Fruit fly (Drosophila melanogaster) whole organism, embryonic: ENCODE results near the gene Mrm2.

Source experiments
- B-H1 ChIP-seq: fragments of 200-800 bp; sonication (Bioruptor generic); IDR thresholded peaks from 3 replicates; pipeline ENCODE4 v1.3.6; 2022; ENCODE audit warnings: missing biosample characterization, missing genetic modification characterization
- BEAF-32 ChIP-seq: fragments of 200-800 bp; sonication (Bioruptor generic); optimal IDR thresholded peaks from 3 replicates; lab custom pipeline; 2017; ENCODE audit warnings: missing biosample characterization, missing genetic modification characterization, mild to moderate bottlenecking, moderate library complexity, missing genetic modification reagents
- CG11456 ChIP-seq: fragments of 200-800 bp; sonication (Bioruptor generic); IDR thresholded peaks from 3 replicates; pipeline ENCODE4 v1.3.6; 2022; ENCODE audit warnings: missing biosample characterization, missing genetic modification characterization
- CG11695 ChIP-seq: fragments of 200-800 bp; sonication (Bioruptor generic); IDR thresholded peaks from 3 replicates; pipeline ENCODE4 v1.3.6; 2022; ENCODE audit warnings: missing biosample characterization, missing genetic modification characterization
- CG1233 ChIP-seq: fragments of 200-800 bp; sonication (Bioruptor generic); optimal IDR thresholded peaks from 4 replicates; lab custom pipeline; 2018; ENCODE audit warnings: missing biosample characterization, mild to moderate bottlenecking, missing genetic modification characterization
- CG12659 ChIP-seq: fragments of 200-800 bp; sonication (Bioruptor generic); optimal IDR thresholded peaks from 3 replicates; lab custom pipeline; 2017; ENCODE audit warnings: mild to moderate bottlenecking, missing biosample characterization, missing genetic modification reagents, missing genetic modification characterization
- CG15601 ChIP-seq: fragments of 200-800 bp; sonication (Bioruptor generic); optimal IDR thresholded peaks from 3 replicates; lab custom pipeline; 2019; ENCODE audit warnings: missing biosample characterization, mild to moderate bottlenecking, missing genetic modification characterization, moderate library complexity
- CG17361 ChIP-seq: fragments of 200-800 bp; sonication (Bioruptor generic); IDR thresholded peaks from 3 replicates; pipeline ENCODE4 v1.3.6; 2022; ENCODE audit warnings: missing biosample characterization, missing genetic modification characterization
- CG2199 ChIP-seq: fragments of 200-800 bp; sonication (Bioruptor generic); IDR thresholded peaks from 3 replicates; pipeline ENCODE4 v1.3.6; 2022; ENCODE audit warnings: missing biosample characterization, missing genetic modification characterization
- CG31365 ChIP-seq: fragments of 200-800 bp; sonication (Bioruptor generic); optimal IDR thresholded peaks from 2 replicates; lab custom pipeline; 2018; ENCODE audit warnings: missing biosample characterization, mild to moderate bottlenecking, missing genetic modification characterization
- CG32772 ChIP-seq: fragments of 200-800 bp; sonication (Bioruptor generic); IDR thresholded peaks from 2 replicates; pipeline ENCODE4 v1.3.6; 2022; ENCODE audit warnings: missing biosample characterization, missing genetic modification characterization
- CG3847 ChIP-seq: fragments of 200-800 bp; sonication (Bioruptor generic); IDR thresholded peaks from 2 replicates; pipeline ENCODE4 v1.3.6; 2022; ENCODE audit warnings: missing biosample characterization, missing genetic modification characterization
- CG42726 ChIP-seq: fragments of 200-800 bp; sonication (Bioruptor generic); IDR thresholded peaks from 2 replicates; pipeline ENCODE4 v1.3.6; 2022; ENCODE audit warnings: missing biosample characterization, missing genetic modification characterization; ENCODE audit not compliant: partially characterized antibody
- CG4854 ChIP-seq: fragments of 200-800 bp; sonication (Bioruptor generic); optimal IDR thresholded peaks from 2 replicates; lab custom pipeline; 2016; ENCODE audit warnings: missing biosample characterization, missing genetic modification characterization, inconsistent platforms
- CG5180 ChIP-seq: fragments of 200-800 bp; sonication (Bioruptor generic); optimal IDR thresholded peaks from 3 replicates; lab custom pipeline; 2017; ENCODE audit warnings: missing biosample characterization, missing genetic modification characterization, mild to moderate bottlenecking, moderate library complexity, missing genetic modification reagents
- CG6813 ChIP-seq: fragments of 200-800 bp; sonication (Bioruptor generic); optimal IDR thresholded peaks from 2 replicates; lab custom pipeline; 2017; ENCODE audit warnings: missing biosample characterization, missing genetic modification characterization, mild to moderate bottlenecking, moderate library complexity, missing genetic modification reagents
- CG7786 ChIP-seq: fragments of 200-800 bp; sonication (Bioruptor generic); optimal IDR thresholded peaks from 2 replicates; lab custom pipeline; 2016; ENCODE audit warnings: missing biosample characterization, missing genetic modification characterization
- CG8290 ChIP-seq, 3 experiments: fragments of 200-800 bp; sonication (Bioruptor generic); optimal IDR thresholded peaks; 2 replicates each; lab custom pipeline; 2016 to 2019; ENCODE audit warnings: missing biosample characterization in 3 of 3, missing genetic modification characterization in 3 of 3, mild to moderate bottlenecking in 2 of 3, moderate library complexity in 1 of 3
- CG9797 ChIP-seq: fragments of 200-800 bp; sonication (Bioruptor generic); optimal IDR thresholded peaks from 3 replicates; lab custom pipeline; 2018; ENCODE audit warnings: missing biosample characterization, mild to moderate bottlenecking, missing genetic modification characterization
- Dek ChIP-seq: fragments of 200-800 bp; sonication (Bioruptor generic); optimal IDR thresholded peaks from 3 replicates; lab custom pipeline; 2019; ENCODE audit warnings: missing biosample characterization, mild to moderate bottlenecking, missing genetic modification characterization, moderate library complexity
- E2f1 ChIP-seq: fragments of 200-800 bp; sonication (Bioruptor generic); IDR thresholded peaks from 2 replicates; pipeline ENCODE4 v1.3.6; 2022; ENCODE audit warnings: missing biosample characterization, missing genetic modification characterization
- Fer3 ChIP-seq: fragments of 200-800 bp; sonication (Bioruptor generic); optimal IDR thresholded peaks from 2 replicates; lab custom pipeline; 2018; ENCODE audit warnings: missing biosample characterization, mild to moderate bottlenecking, missing genetic modification characterization, moderate library complexity
- HLHmδ ChIP-seq: fragments of 200-800 bp; sonication (Bioruptor generic); optimal IDR thresholded peaks from 2 replicates; lab custom pipeline; 2018; ENCODE audit warnings: missing biosample characterization, mild to moderate bottlenecking, missing genetic modification characterization, moderate library complexity
- Hand ChIP-seq: fragments of 200-800 bp; sonication (Bioruptor generic); optimal IDR thresholded peaks from 2 replicates; lab custom pipeline; 2017; ENCODE audit warnings: mild to moderate bottlenecking, missing biosample characterization, missing genetic modification reagents, missing genetic modification characterization
- Hey ChIP-seq: fragments of 200-800 bp; sonication (Bioruptor generic); optimal IDR thresholded peaks from 3 replicates; lab custom pipeline; 2018; ENCODE audit warnings: missing biosample characterization, mild to moderate bottlenecking, missing genetic modification characterization
- Max ChIP-seq: fragments of 200-800 bp; sonication (Bioruptor generic); optimal IDR thresholded peaks from 2 replicates; lab custom pipeline; 2016; ENCODE audit warnings: missing biosample characterization, mild to moderate bottlenecking, missing genetic modification characterization
- Xbp1 ChIP-seq: fragments of 200-800 bp; sonication (Bioruptor generic); optimal IDR thresholded peaks from 3 replicates; lab custom pipeline; 2016; ENCODE audit warnings: missing biosample characterization, mild to moderate bottlenecking, missing genetic modification characterization
- abd-A ChIP-seq: fragments of 200-800 bp; sonication (Bioruptor generic); optimal IDR thresholded peaks from 3 replicates; lab custom pipeline; 2019; ENCODE audit warnings: missing biosample characterization, mild to moderate bottlenecking, missing genetic modification characterization, moderate library complexity
- ara ChIP-seq: fragments of 200-800 bp; sonication (Bioruptor generic); IDR thresholded peaks from 2 replicates; pipeline ENCODE4 v1.3.6; 2022; ENCODE audit warnings: missing biosample characterization, missing genetic modification characterization
- bsh ChIP-seq, 2 experiments: fragments of 200-800 bp; sonication (Bioruptor generic); optimal IDR thresholded peaks; 2 replicates each; lab custom pipeline; 2017 to 2018; ENCODE audit warnings: mild to moderate bottlenecking in 2 of 2, missing biosample characterization in 2 of 2, missing genetic modification characterization in 2 of 2, moderate library complexity in 1 of 2
- cwo ChIP-seq: fragments of 200-800 bp; sonication (Bioruptor generic); optimal IDR thresholded peaks from 3 replicates; lab custom pipeline; 2017; ENCODE audit warnings: missing biosample characterization, missing genetic modification characterization, mild to moderate bottlenecking, moderate library complexity, missing genetic modification reagents
- fd96Cb ChIP-seq: fragments of 200-800 bp; sonication (Bioruptor generic); optimal IDR thresholded peaks from 2 replicates; lab custom pipeline; 2018; ENCODE audit warnings: missing biosample characterization, mild to moderate bottlenecking, missing genetic modification characterization, moderate library complexity
- hth ChIP-seq: fragments of >200 bp; optimal IDR thresholded peaks from 2 replicates; lab custom pipeline; 2017; ENCODE audit warnings: inconsistent platforms
- knrl ChIP-seq: fragments of 200-800 bp; sonication (Bioruptor generic); IDR thresholded peaks from 3 replicates; pipeline ENCODE4 v1.3.6; 2022; ENCODE audit warnings: missing biosample characterization, missing genetic modification characterization; ENCODE audit not compliant: partially characterized antibody
- pfk ChIP-seq: fragments of 200-800 bp; sonication (Bioruptor generic); optimal IDR thresholded peaks from 2 replicates; lab custom pipeline; 2018; ENCODE audit warnings: missing biosample characterization, mild to moderate bottlenecking, missing genetic modification characterization, moderate library complexity
- ranshi ChIP-seq: fragments of 200-800 bp; sonication (Bioruptor generic); IDR thresholded peaks from 2 replicates; pipeline ENCODE4 v1.3.6; 2022; ENCODE audit warnings: missing biosample characterization, missing genetic modification characterization
- row ChIP-seq: fragments of 200-800 bp; sonication (Bioruptor generic); IDR thresholded peaks from 3 replicates; pipeline ENCODE4 v1.3.6; 2022; ENCODE audit warnings: missing biosample characterization, missing genetic modification characterization
- sd ChIP-seq: fragments of 200-800 bp; sonication (Bioruptor generic); optimal IDR thresholded peaks from 3 replicates; lab custom pipeline; 2018; ENCODE audit warnings: missing biosample characterization, mild to moderate bottlenecking, missing genetic modification characterization, moderate library complexity
- zfh1 ChIP-seq: fragments of 200-800 bp; sonication (Bioruptor generic); IDR thresholded peaks from 3 replicates; pipeline ENCODE4 v1.3.6; 2022; ENCODE audit warnings: missing biosample characterization, missing genetic modification characterization

Mrm2 gene

DNA sequence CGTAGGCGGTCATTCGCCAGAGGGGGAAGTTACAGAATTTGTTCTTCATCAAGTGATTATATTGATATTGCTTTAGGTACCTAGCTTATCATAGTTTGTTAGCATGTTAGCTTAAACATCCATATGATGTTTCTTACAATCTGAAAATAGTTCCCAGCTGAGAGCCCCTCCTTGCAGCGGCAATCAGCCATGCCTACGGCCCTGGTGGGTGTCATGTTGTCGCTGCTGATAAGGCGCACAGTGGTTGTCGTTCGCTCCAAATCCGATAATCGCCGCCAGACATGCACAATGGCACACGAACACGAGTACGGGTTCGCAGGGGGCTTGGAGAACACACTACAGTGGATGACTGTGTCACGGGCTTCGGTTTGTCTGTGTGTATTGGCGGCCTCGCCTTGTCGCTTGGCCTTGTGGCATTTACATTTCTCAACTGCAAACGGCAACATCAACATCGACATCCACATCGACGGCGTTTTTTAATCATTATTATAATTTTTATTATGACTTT, 44.6 kb downstream of the Mrm2 start (continued):
- TF ChIP-seq B-H1 (GFP tag; lab: Robert Waterston, UW): peak; percentile 76; the same call in 2 of the 3 replicates
- peak; percentile 80 for TF ChIP-seq CG11456 (GFP tag; lab: Robert Waterston, UW)
- peak; percentile 63 for TF ChIP-seq Hand
- TF ChIP-seq abd-A (tag; lab: Kevin White, UChicago): peak; percentile 58
- peak; percentile 37 for TF ChIP-seq Hey (tag; lab: Kevin White, UChicago)
- peak; percentile 87; the same call in 2 of the 3 replicates for TF ChIP-seq CG11695 (GFP tag; lab: Robert Waterston, UW)
- peak; percentile 31 for TF ChIP-seq CG15601
- peak; percentile 20 for TF ChIP-seq BEAF-32 (GFP tag; lab: Kevin White, UChicago)
- peak; percentile 72 for TF ChIP-seq ara (GFP tag; lab: Robert Waterston, UW)
- no peak for TF ChIP-seq pfk (GFP tag; lab: Kevin White, UChicago)
- TF ChIP-seq CG4854 (GFP tag; lab: Kevin White, UChicago): peak; percentile 19
- peak; percentile 87 for TF ChIP-seq CG2199 (GFP tag; lab: Robert Waterston, UW)
- peak; percentile 78 for TF ChIP-seq E2f1 (GFP tag; lab: Robert Waterston, UW)
- TF ChIP-seq fd96Cb: peak; percentile 49
- TF ChIP-seq CG31365 (tag; lab: Kevin White, UChicago): peak; percentile 18
- TF ChIP-seq cwo: peak; percentile 85
- peak; percentile 84 for TF ChIP-seq Fer3
- TF ChIP-seq CG1233 (GFP tag; lab: Kevin White, UChicago): peak; percentile 59
- peak; percentile 64 for TF ChIP-seq ranshi (GFP tag; lab: Robert Waterston, UW)
- peak; percentile 85 for TF ChIP-seq CG7786 (GFP tag; lab: Kevin White, UChicago)
- TF ChIP-seq zfh1 (GFP tag; lab: Robert Waterston, UW): peak; percentile 81
- no peak for TF ChIP-seq CG9797 (GFP tag; lab: Kevin White, UChicago)
- peak; percentile 47 for TF ChIP-seq Max (GFP tag; lab: Kevin White, UChicago)
- TF ChIP-seq knrl (GFP tag; lab: Robert Waterston, UW): 0 out of 3 replicates have a peak, but pooled peaks have one; percentile 6
- TF ChIP-seq CG6813 (GFP tag; lab: Kevin White, UChicago): peak; percentile 66
- peak; percentile 94 for TF ChIP-seq row (GFP tag; lab: Robert Waterston, UW)
- peak; percentile 80 for TF ChIP-seq CG12659 (GFP tag; lab: Kevin White, UChicago)
- TF ChIP-seq CG17361: peak; percentile 70
- peak; percentile 73 for TF ChIP-seq CG3847
- no peak for TF ChIP-seq CG8290 (GFP tag; optimal IDR thresholded peaks at IDR 0.05; lab: Kevin White, UChicago)
- peak in 1 of 2 experiments; percentile 97 for TF ChIP-seq CG8290 (tag; optimal IDR thresholded peaks at IDR 0.05; lab: Kevin White, UChicago)
- TF ChIP-seq sd (tag; lab: Kevin White, UChicago): peak; percentile 53
- no peak for TF ChIP-seq hth (lab: Kevin White, UChicago)
- TF ChIP-seq Dek (tag; lab: Kevin White, UChicago): peak; percentile 59
- peak; percentile 55 for TF ChIP-seq HLHmδ (GFP tag; lab: Kevin White, UChicago)
- TF ChIP-seq CG42726 (GFP tag; lab: Robert Waterston, UW): no peak
- TF ChIP-seq CG5180 (GFP tag; lab: Kevin White, UChicago): peak; percentile 49
- peak; percentile 81 for TF ChIP-seq CG32772 (GFP tag; lab: Robert Waterston, UW)
- peak; percentile 34 to 81 for TF ChIP-seq bsh (GFP tag; optimal IDR thresholded peaks at IDR 0.05; lab: Kevin White, UChicago)
- TF ChIP-seq Xbp1: peak; percentile 87
